Worm (Caenorhabditis elegans): ENCODE results near the gene slc-36.5.

The slc-36.5 gene

DNA sequence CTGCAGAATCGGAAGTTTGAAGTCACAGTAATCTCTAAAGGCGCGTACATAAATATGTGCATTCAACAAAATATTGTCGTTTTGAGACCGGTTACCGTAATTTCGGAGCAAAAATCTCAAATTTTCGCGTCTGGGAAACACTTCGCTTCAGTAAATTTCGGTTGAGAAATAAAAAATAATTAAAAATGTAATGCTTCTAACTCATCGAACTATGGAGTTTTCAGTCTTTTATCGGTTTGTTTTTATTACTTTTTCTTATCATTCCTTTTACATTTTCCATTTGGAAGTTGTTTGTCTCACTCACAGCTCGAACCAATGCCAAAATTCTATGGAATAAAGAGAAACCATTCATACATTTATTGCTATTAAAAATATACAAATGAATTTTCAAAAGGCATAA, 11.4 kb upstream of the slc-36.5 start (continued):
- no peak for TF ChIP-seq nhr-25 (tag; optimal IDR thresholded peaks at IDR 0.05; ENCODE audit: borderline replicate concordance, insufficient read depth)
- TF ChIP-seq lin-29 (GFP tag; IDR thresholded peaks at IDR 0.05) = 0 out of 2 replicates have a peak, but pooled peaks have one; percentile 35
- TF ChIP-seq arid-1 (GFP tag; conservative IDR thresholded peaks at IDR 0.05) = no peak
- no peak for TF ChIP-seq tag-97 (GFP tag; IDR thresholded peaks at IDR 0.05)
- TF ChIP-seq fkh-10 (GFP tag; optimal IDR thresholded peaks at IDR 0.05) = no peak
- no peak for TF ChIP-seq dmd-8 (GFP tag; IDR thresholded peaks at IDR 0.05)
- TF ChIP-seq lin-13 (GFP tag; optimal IDR thresholded peaks at IDR 0.05) = no peak
- TF ChIP-seq nhr-237 (tag; optimal IDR thresholded peaks at IDR 0.05) = no peak
- no peak for TF ChIP-seq R02D3.7 (tag; optimal IDR thresholded peaks at IDR 0.05)
- TF ChIP-seq hlh-11 (tag; optimal IDR thresholded peaks at IDR 0.05) = peak; percentile 55
- no peak for TF ChIP-seq cey-2 (tag; optimal IDR thresholded peaks at IDR 0.05; ENCODE audit: borderline replicate concordance, insufficient read depth)
- peak; percentile 12 for TF ChIP-seq ama-1 (optimal IDR thresholded peaks at IDR 0.05)
- TF ChIP-seq pqm-1 (tag; optimal IDR thresholded peaks at IDR 0.05) = peak; percentile 17
- peak; percentile 20 for TF ChIP-seq rbr-2 (tag; optimal IDR thresholded peaks at IDR 0.05)
- TF ChIP-seq ceh-82 (tag; optimal IDR thresholded peaks at IDR 0.05) = no peak
- TF ChIP-seq ztf-11 (tag; optimal IDR thresholded peaks at IDR 0.05) = no peak
- no peak for TF ChIP-seq mxl-3 (GFP tag; optimal IDR thresholded peaks at IDR 0.05)
- no peak for TF ChIP-seq zag-1 (tag; optimal IDR thresholded peaks at IDR 0.05)
- TF ChIP-seq unc-62 (GFP tag; optimal IDR thresholded peaks at IDR 0.05 in 1 of 2) = no peak
- no peak for TF ChIP-seq unc-62 (tag; optimal IDR thresholded peaks at IDR 0.05)
- no peak for TF ChIP-seq ceh-32 (tag; optimal IDR thresholded peaks at IDR 0.05; ENCODE audit: poor library complexity)
- TF ChIP-seq Y5F2A.4 (GFP tag; optimal IDR thresholded peaks at IDR 0.05) = no peak
- TF ChIP-seq D1046.2 (GFP tag; IDR thresholded peaks at IDR 0.05) = no peak
- no peak for TF ChIP-seq lin-39 (tag; optimal IDR thresholded peaks at IDR 0.05)
- TF ChIP-seq hif-1 (tag; optimal IDR thresholded peaks at IDR 0.05) = no peak
- no peak for TF ChIP-seq daf-8 (GFP tag; IDR thresholded peaks at IDR 0.05)
- TF ChIP-seq ceh-20 (GFP tag; IDR thresholded peaks at IDR 0.05) = 0 out of 2 replicates have a peak, but pooled peaks have one; percentile 28
- no peak for TF ChIP-seq Y75B8A.6 (GFP tag; IDR thresholded peaks at IDR 0.05)
- TF ChIP-seq egl-27 (tag; optimal IDR thresholded peaks at IDR 0.05) = no peak
- no peak for TF ChIP-seq F44E2.7 (GFP tag; IDR thresholded peaks at IDR 0.05)
- TF ChIP-seq unc-39 (tag; optimal IDR thresholded peaks at IDR 0.05) = no peak
- TF ChIP-seq zip-11 (GFP tag; IDR thresholded peaks at IDR 0.05) = no peak
- no peak for TF ChIP-seq zfp-2 (tag; optimal IDR thresholded peaks at IDR 0.05)
- no peak for TF ChIP-seq ceh-44 (GFP tag; IDR thresholded peaks at IDR 0.05)
- TF ChIP-seq mxl-2 (GFP tag; conservative IDR thresholded peaks at IDR 0.05) = no peak
- peak; percentile 93 for TF ChIP-seq zfp-3 (GFP tag; conservative IDR thresholded peaks at IDR 0.05)
- no peak for TF ChIP-seq ces-1 (GFP tag; optimal IDR thresholded peaks at IDR 0.05)
- TF ChIP-seq mep-1 (tag; optimal IDR thresholded peaks at IDR 0.05) = peak; percentile 90
- TF ChIP-seq aha-1 (tag) = peak; percentile 33
- TF ChIP-seq madf-5 (GFP tag; IDR thresholded peaks at IDR 0.05) = no peak
- no peak for TF ChIP-seq nhr-6 (tag; optimal IDR thresholded peaks at IDR 0.05)
- TF ChIP-seq Y48G9A.11 (GFP tag; IDR thresholded peaks at IDR 0.05) = 0 out of 2 replicates have a peak, but pooled peaks have one; percentile 45
- TF ChIP-seq lin-15B (tag; optimal IDR thresholded peaks at IDR 0.05) = no peak
- TF ChIP-seq egl-43 (GFP tag; IDR thresholded peaks at IDR 0.05) = no peak
- TF ChIP-seq dve-1 (tag; optimal IDR thresholded peaks at IDR 0.05; ENCODE audit: insufficient read depth) = peak; percentile 88
- TF ChIP-seq nhr-111 (GFP tag; optimal IDR thresholded peaks at IDR 0.05) = peak; percentile 34
- no peak for TF ChIP-seq zip-2 (tag; optimal IDR thresholded peaks at IDR 0.05)
- peak; percentile 79 for TF ChIP-seq T26A8.4 (GFP tag; IDR thresholded peaks at IDR 0.05)
- TF ChIP-seq ZK546.5 (tag; optimal IDR thresholded peaks at IDR 0.05) = no peak
- peak; percentile 52 to 70 for TF ChIP-seq lsy-2 (tag; optimal IDR thresholded peaks at IDR 0.05)
- no peak for TF ChIP-seq F49E8.2 (tag; optimal IDR thresholded peaks at IDR 0.05; ENCODE audit: borderline replicate concordance)
- peak; percentile 64 for TF ChIP-seq nhr-42 (GFP tag; IDR thresholded peaks at IDR 0.05)
